Fruit fly (Drosophila melanogaster): ENCODE data around the gene cona.

dm6 chr3R:18395694-18396093, 10.1 kb downstream of the cona start:
- TF ChIP-seq usp (GFP tag; optimal IDR thresholded peaks at IDR 0.05) = no peak
- no peak for TF ChIP-seq EcR (GFP tag; optimal IDR thresholded peaks at IDR 0.05)
- TF ChIP-seq pan (optimal IDR thresholded peaks at IDR 0.05) = no peak

All from whole organism.